Fruit fly (Drosophila melanogaster): ENCODE results near the gene Srp54.

Srp54 gene

dm6 chr2L:9903028-9903427, 9.7 kb upstream of the Srp54 start, which contains the start of gene Muc30E:
Gene Muc30E (minus strand): TSS chr2L:9903128.
- no peak for TF ChIP-seq usp (GFP tag; optimal IDR thresholded peaks at IDR 0.05)
- no peak for TF ChIP-seq pan (optimal IDR thresholded peaks at IDR 0.05)
- no peak for TF ChIP-seq CG8478 (optimal IDR thresholded peaks at IDR 0.05)
- no peak for TF ChIP-seq Dll (optimal IDR thresholded peaks at IDR 0.05)
- no peak for TF ChIP-seq EcR (GFP tag; optimal IDR thresholded peaks at IDR 0.05)
- TF ChIP-seq psq (optimal IDR thresholded peaks at IDR 0.05), result no peak

dm6 chr2L:9906641-9907040, 6.1 kb upstream of the Srp54 start:
- TF ChIP-seq pan (optimal IDR thresholded peaks at IDR 0.05) (no peak), CG8478 (optimal IDR thresholded peaks at IDR 0.05) (no peak), Dll (optimal IDR thresholded peaks at IDR 0.05) (no peak), psq (optimal IDR thresholded peaks at IDR 0.05) (no peak), usp (GFP tag; optimal IDR thresholded peaks at IDR 0.05) (no peak), EcR (GFP tag; optimal IDR thresholded peaks at IDR 0.05) (no peak)

dm6 chr2L:9907320-9908256, 5.1 kb upstream of the Srp54 start:
- TF ChIP-seq CG8478 (optimal IDR thresholded peaks at IDR 0.05) (no peak), EcR (GFP tag; optimal IDR thresholded peaks at IDR 0.05) (no peak), pan (optimal IDR thresholded peaks at IDR 0.05) (no peak)

dm6 chr2L:9908468-9908967, 4.2 kb upstream of the Srp54 start, which contains the start of gene CG13124:
Gene CG13124 (minus strand): TSS chr2L:9908633.
- TF ChIP-seq pan (optimal IDR thresholded peaks at IDR 0.05), result no peak
- no peak for TF ChIP-seq CG8478 (optimal IDR thresholded peaks at IDR 0.05)
- TF ChIP-seq EcR (GFP tag; optimal IDR thresholded peaks at IDR 0.05), result no peak
- no peak for TF ChIP-seq psq (optimal IDR thresholded peaks at IDR 0.05)
- no peak for TF ChIP-seq usp (GFP tag; optimal IDR thresholded peaks at IDR 0.05)
- no peak for TF ChIP-seq Dll (optimal IDR thresholded peaks at IDR 0.05)

- TF ChIP-seq Dll (optimal IDR thresholded peaks at IDR 0.05) (no peak), psq (optimal IDR thresholded peaks at IDR 0.05) (no peak), pan (optimal IDR thresholded peaks at IDR 0.05) (no peak), CG8478 (optimal IDR thresholded peaks at IDR 0.05) (no peak), EcR (GFP tag; optimal IDR thresholded peaks at IDR 0.05) (no peak), usp (GFP tag; optimal IDR thresholded peaks at IDR 0.05) (no peak)
Observed at dm6 chr2L:9911783-9912182, 928 bp upstream of the Srp54 start.

- no peak for TF ChIP-seq usp (GFP tag; optimal IDR thresholded peaks at IDR 0.05)
- TF ChIP-seq pan (optimal IDR thresholded peaks at IDR 0.05), result no peak
- TF ChIP-seq psq (optimal IDR thresholded peaks at IDR 0.05), result no peak
- no peak for TF ChIP-seq CG8478 (optimal IDR thresholded peaks at IDR 0.05)
- TF ChIP-seq Dll (optimal IDR thresholded peaks at IDR 0.05), result no peak
- TF ChIP-seq EcR (GFP tag; optimal IDR thresholded peaks at IDR 0.05), result no peak
Observed at dm6 chr2L:9915011-9915850, 2.5 kb downstream of the Srp54 start, which contains the start of gene yip2. Gene yip2 (plus strand): TSS chr2L:9915253.

dm6 chr2L:9918020-9918959, 5.6 kb downstream of the Srp54 start, which contains the start of the genes CG5885 and CG4598:
Gene CG5885 (minus strand): TSS chr2L:9918330.
Gene CG4598 (plus strand): TSS chr2L:9918618.
- TF ChIP-seq EcR (GFP tag; optimal IDR thresholded peaks at IDR 0.05) (no peak), Dll (optimal IDR thresholded peaks at IDR 0.05) (no peak), usp (GFP tag; optimal IDR thresholded peaks at IDR 0.05) (no peak)

- TF ChIP-seq Dll (optimal IDR thresholded peaks at IDR 0.05), result no peak
- no peak for TF ChIP-seq psq (optimal IDR thresholded peaks at IDR 0.05)
- no peak for TF ChIP-seq pan (optimal IDR thresholded peaks at IDR 0.05)
- no peak for TF ChIP-seq usp (GFP tag; optimal IDR thresholded peaks at IDR 0.05)
- no peak for TF ChIP-seq EcR (GFP tag; optimal IDR thresholded peaks at IDR 0.05)
- no peak for TF ChIP-seq CG8478 (optimal IDR thresholded peaks at IDR 0.05)
Observed at dm6 chr2L:9919218-9919617, 6.5 kb downstream of the Srp54 start.

- TF ChIP-seq Dll (optimal IDR thresholded peaks at IDR 0.05) (no peak), psq (optimal IDR thresholded peaks at IDR 0.05) (no peak), CG8478 (optimal IDR thresholded peaks at IDR 0.05) (no peak), EcR (GFP tag; optimal IDR thresholded peaks at IDR 0.05) (no peak), usp (GFP tag; optimal IDR thresholded peaks at IDR 0.05) (no peak), pan (optimal IDR thresholded peaks at IDR 0.05) (no peak)
Observed at dm6 chr2L:9919949-9920348, 7.2 kb downstream of the Srp54 start, which contains the start of gene CG4594. Gene CG4594 (plus strand): TSS chr2L:9920160.

dm6 chr2L:9921401-9921800, 8.7 kb downstream of the Srp54 start, which contains the start of gene CG4592:
Gene CG4592 (plus strand): TSS chr2L:9921633.
- TF ChIP-seq usp (GFP tag; optimal IDR thresholded peaks at IDR 0.05) (no peak), Dll (optimal IDR thresholded peaks at IDR 0.05) (no peak), psq (optimal IDR thresholded peaks at IDR 0.05) (no peak), CG8478 (optimal IDR thresholded peaks at IDR 0.05) (no peak), pan (optimal IDR thresholded peaks at IDR 0.05) (no peak), EcR (GFP tag; optimal IDR thresholded peaks at IDR 0.05) (no peak)
